Fruit fly (Drosophila melanogaster) whole organism, embryonic: ENCODE results near the gene dib.

Source experiments
- Abd-B ChIP-seq: fragments of 200-800 bp; sonication (Bioruptor generic); optimal IDR thresholded peaks from 2 replicates; lab custom pipeline; 2018; ENCODE audit warnings: missing biosample characterization, mild to moderate bottlenecking, missing genetic modification characterization, moderate library complexity
- Atf6 ChIP-seq: fragments of 200-800 bp; sonication (Bioruptor generic); IDR thresholded peaks from 2 replicates; pipeline ENCODE4 v1.3.6; 2022; ENCODE audit warnings: missing biosample characterization, missing genetic modification characterization
- CG10565 ChIP-seq: fragments of 200-800 bp; sonication (Bioruptor generic); optimal IDR thresholded peaks from 3 replicates; lab custom pipeline; 2016; ENCODE audit warnings: missing biosample characterization, mild to moderate bottlenecking, missing genetic modification characterization
- CG11085 ChIP-seq: fragments of 200-800 bp; sonication (Bioruptor generic); IDR thresholded peaks from 2 replicates; pipeline ENCODE4 v1.3.6; 2022; ENCODE audit warnings: missing biosample characterization, missing genetic modification characterization
- CG12659 ChIP-seq: fragments of 200-800 bp; sonication (Bioruptor generic); optimal IDR thresholded peaks from 3 replicates; lab custom pipeline; 2017; ENCODE audit warnings: mild to moderate bottlenecking, missing biosample characterization, missing genetic modification reagents, missing genetic modification characterization
- CG12744 ChIP-seq: fragments of 200-800 bp; sonication (Bioruptor generic); optimal IDR thresholded peaks from 2 replicates; lab custom pipeline; 2016; ENCODE audit warnings: missing biosample characterization, missing genetic modification characterization
- CG14050 ChIP-seq: fragments of 200-800 bp; sonication (Bioruptor generic); IDR thresholded peaks from 3 replicates; pipeline ENCODE4 v1.3.6; 2022; ENCODE audit warnings: missing biosample characterization, missing genetic modification characterization
- CG14667 ChIP-seq: fragments of 200-800 bp; sonication (Bioruptor generic); IDR thresholded peaks from 2 replicates; pipeline ENCODE4 v1.3.6; 2022; ENCODE audit warnings: missing biosample characterization, missing genetic modification characterization
- CG15479 ChIP-seq: fragments of 200-800 bp; sonication (Bioruptor generic); optimal IDR thresholded peaks from 3 replicates; lab custom pipeline; 2019; ENCODE audit warnings: missing biosample characterization, mild to moderate bottlenecking, missing genetic modification characterization, moderate library complexity
- CG15514 ChIP-seq: fragments of 200-800 bp; sonication (Bioruptor generic); optimal IDR thresholded peaks from 3 replicates; lab custom pipeline; 2017; ENCODE audit warnings: missing biosample characterization, missing genetic modification characterization, mild to moderate bottlenecking, moderate library complexity, missing genetic modification reagents
- CG1792 ChIP-seq: fragments of 200-800 bp; sonication (Bioruptor generic); optimal IDR thresholded peaks from 2 replicates; lab custom pipeline; 2016; ENCODE audit warnings: missing biosample characterization, missing genetic modification characterization
- CG2678 ChIP-seq: fragments of 200-800 bp; sonication (Bioruptor generic); optimal IDR thresholded peaks from 3 replicates; lab custom pipeline; 2019; ENCODE audit warnings: missing biosample characterization, mild to moderate bottlenecking, missing genetic modification characterization, moderate library complexity
- CG4707 ChIP-seq: fragments of 200-800 bp; sonication (Bioruptor generic); optimal IDR thresholded peaks from 2 replicates; lab custom pipeline; 2018; ENCODE audit warnings: missing biosample characterization, mild to moderate bottlenecking, missing genetic modification characterization, moderate library complexity
- CG4820 ChIP-seq: fragments of 200-800 bp; sonication (Bioruptor generic); optimal IDR thresholded peaks from 3 replicates; lab custom pipeline; 2016; ENCODE audit warnings: missing biosample characterization, missing genetic modification characterization
- CG4854 ChIP-seq: fragments of 200-800 bp; sonication (Bioruptor generic); optimal IDR thresholded peaks from 2 replicates; lab custom pipeline; 2016; ENCODE audit warnings: missing biosample characterization, missing genetic modification characterization, inconsistent platforms
- CG6765 ChIP-seq: fragments of 200-800 bp; sonication (Bioruptor generic); optimal IDR thresholded peaks from 3 replicates; lab custom pipeline; 2017; ENCODE audit warnings: missing biosample characterization, mild to moderate bottlenecking, missing genetic modification characterization
- CG6813 ChIP-seq: fragments of 200-800 bp; sonication (Bioruptor generic); optimal IDR thresholded peaks from 2 replicates; lab custom pipeline; 2017; ENCODE audit warnings: missing biosample characterization, missing genetic modification characterization, mild to moderate bottlenecking, moderate library complexity, missing genetic modification reagents
- CG7372 ChIP-seq: fragments of 200-800 bp; sonication (Bioruptor generic); IDR thresholded peaks from 2 replicates; pipeline ENCODE4 v1.3.6; 2022; ENCODE audit warnings: missing biosample characterization, missing genetic modification characterization
- CG7556 ChIP-seq: fragments of 200-800 bp; sonication (Bioruptor generic); optimal IDR thresholded peaks from 2 replicates; lab custom pipeline; 2017; ENCODE audit warnings: missing biosample characterization, mild to moderate bottlenecking, missing genetic modification characterization
- CG7745 ChIP-seq: fragments of 200-800 bp; sonication (Bioruptor generic); optimal IDR thresholded peaks from 2 replicates; lab custom pipeline; 2018; ENCODE audit warnings: missing biosample characterization, mild to moderate bottlenecking, missing genetic modification characterization, moderate library complexity
- CHES-1-like ChIP-seq: fragments of 200-800 bp; sonication (Bioruptor generic); optimal IDR thresholded peaks from 2 replicates; lab custom pipeline; 2016; ENCODE audit warnings: missing biosample characterization, missing genetic modification characterization
- HLH54F ChIP-seq: fragments of 200-800 bp; sonication (Bioruptor generic); optimal IDR thresholded peaks from 3 replicates; lab custom pipeline; 2016; ENCODE audit warnings: missing biosample characterization, missing genetic modification characterization
- Hr3 ChIP-seq: fragments of 200-800 bp; sonication (Bioruptor generic); optimal IDR thresholded peaks from 3 replicates; lab custom pipeline; 2016; ENCODE audit warnings: missing biosample characterization, missing genetic modification characterization
- MBD-R2 ChIP-seq: fragments of 200-800 bp; sonication (Bioruptor generic); IDR thresholded peaks from 2 replicates; pipeline ENCODE4 v1.3.6; 2022; ENCODE audit warnings: missing biosample characterization, missing genetic modification characterization
- MESR4 ChIP-seq: fragments of 200-800 bp; sonication (Bioruptor generic); optimal IDR thresholded peaks from 2 replicates; lab custom pipeline; 2018; ENCODE audit warnings: missing biosample characterization, mild to moderate bottlenecking, missing genetic modification characterization, moderate library complexity
- Med ChIP-seq: fragments of 200-800 bp; sonication (Bioruptor generic); peaks from one replicate; lab custom pipeline; 2016; ENCODE audit warnings: missing biosample characterization, missing genetic modification characterization, mild to moderate bottlenecking, inconsistent platforms, moderate library complexity
- Meics ChIP-seq: fragments of 200-800 bp; sonication (Bioruptor generic); optimal IDR thresholded peaks from 2 replicates; lab custom pipeline; 2017; ENCODE audit warnings: missing biosample characterization, mild to moderate bottlenecking, missing genetic modification characterization
- Rfx ChIP-seq: fragments of 200-800 bp; sonication (Bioruptor generic); IDR thresholded peaks from 2 replicates; pipeline ENCODE4 v1.3.6; 2022; ENCODE audit warnings: missing biosample characterization, missing genetic modification characterization
- Taf1 ChIP-seq: fragments of 200-800 bp; sonication (Bioruptor generic); IDR thresholded peaks from 2 replicates; pipeline ENCODE4 v1.3.6; 2022; ENCODE audit warnings: missing biosample characterization, missing genetic modification characterization
- az2 ChIP-seq: fragments of 200-800 bp; sonication (Bioruptor generic); optimal IDR thresholded peaks from 3 replicates; lab custom pipeline; 2016; ENCODE audit warnings: missing biosample characterization, missing genetic modification characterization
- bsh ChIP-seq, 2 experiments: fragments of 200-800 bp; sonication (Bioruptor generic); optimal IDR thresholded peaks; 2 replicates each; lab custom pipeline; 2017 to 2018; ENCODE audit warnings: mild to moderate bottlenecking in 2 of 2, missing biosample characterization in 2 of 2, missing genetic modification characterization in 2 of 2, moderate library complexity in 1 of 2
- chif ChIP-seq, 2 experiments: fragments of 200-800 bp; sonication (Bioruptor generic); optimal IDR thresholded peaks; 3 replicates each; lab custom pipeline; 2016; ENCODE audit warnings: missing biosample characterization in 2 of 2, missing genetic modification characterization in 2 of 2
- croc ChIP-seq: fragments of 200-800 bp; sonication (Bioruptor generic); conservative IDR thresholded peaks from 3 replicates; pipeline ENCODE4 v1.3.6; 2022; ENCODE audit warnings: missing biosample characterization, missing genetic modification characterization
- dati ChIP-seq: fragments of 200-800 bp; sonication (Bioruptor generic); IDR thresholded peaks from 2 replicates; pipeline ENCODE4 v1.3.6; 2022; ENCODE audit warnings: missing biosample characterization, missing genetic modification characterization
- fd64A ChIP-seq: fragments of 200-800 bp; sonication (Bioruptor generic); optimal IDR thresholded peaks from 3 replicates; lab custom pipeline; 2018; ENCODE audit warnings: missing biosample characterization, mild to moderate bottlenecking, missing genetic modification characterization
- gce ChIP-seq: fragments of 200-800 bp; sonication (Bioruptor generic); IDR thresholded peaks from 3 replicates; pipeline ENCODE4 v1.3.6; 2022; ENCODE audit warnings: missing biosample characterization, missing genetic modification characterization
- gem ChIP-seq: fragments of 200-800 bp; sonication (Bioruptor generic); optimal IDR thresholded peaks from 2 replicates; lab custom pipeline; 2019; ENCODE audit warnings: missing biosample characterization, mild to moderate bottlenecking, missing genetic modification characterization, moderate library complexity
- hkb ChIP-seq, 2 experiments: fragments of 200-800 bp in 1 of 2; fragments of >200 bp in 1 of 2; sonication (Bioruptor generic) in 1 of 2; IDR thresholded peaks in 1 of 2; optimal IDR thresholded peaks in 1 of 2; 2 replicates each; pipeline versions ENCODE4 v1.3.6 to Lab custom; 2017 to 2022; ENCODE audit warnings: missing biosample characterization in 1 of 2, missing genetic modification characterization in 1 of 2
- jing ChIP-seq: fragments of 200-800 bp; sonication (Bioruptor generic); optimal IDR thresholded peaks from 2 replicates; lab custom pipeline; 2018; ENCODE audit warnings: missing biosample characterization, mild to moderate bottlenecking, missing genetic modification characterization
- luna ChIP-seq: fragments of 200-800 bp; sonication (Bioruptor generic); optimal IDR thresholded peaks from 2 replicates; lab custom pipeline; 2016; ENCODE audit warnings: missing biosample characterization, missing genetic modification characterization
- oc ChIP-seq: fragments of 200-800 bp; sonication (Bioruptor generic); optimal IDR thresholded peaks from 2 replicates; lab custom pipeline; 2018; ENCODE audit warnings: missing biosample characterization, mild to moderate bottlenecking, missing genetic modification characterization, moderate library complexity
- odd ChIP-seq: fragments of 200-800 bp; sonication (Bioruptor generic); optimal IDR thresholded peaks from 2 replicates; lab custom pipeline; 2017; ENCODE audit warnings: missing biosample characterization, mild to moderate bottlenecking, missing genetic modification characterization
- pb ChIP-seq: fragments of 200-800 bp; sonication (Bioruptor generic); optimal IDR thresholded peaks from 3 replicates; lab custom pipeline; 2016; ENCODE audit warnings: missing biosample characterization, missing genetic modification characterization
- prd ChIP-seq, 3 experiments: fragments of >200 bp in 2 of 3; fragments of 200-800 bp in 1 of 3; sonication (Bioruptor generic) in 1 of 3; optimal IDR thresholded peaks in 2 of 3; IDR thresholded peaks in 1 of 3; 2 replicates in 2 of 3; 3 replicates in 1 of 3; pipeline versions ENCODE4 v1.3.6 to Lab custom; 2017 to 2022; ENCODE audit warnings: missing biosample characterization in 1 of 3, missing genetic modification characterization in 1 of 3
- pzg ChIP-seq: fragments of 200-800 bp; sonication (Bioruptor generic); optimal IDR thresholded peaks from 3 replicates; lab custom pipeline; 2018; ENCODE audit warnings: missing biosample characterization, mild to moderate bottlenecking, missing genetic modification characterization, moderate library complexity
- row ChIP-seq: fragments of 200-800 bp; sonication (Bioruptor generic); IDR thresholded peaks from 3 replicates; pipeline ENCODE4 v1.3.6; 2022; ENCODE audit warnings: missing biosample characterization, missing genetic modification characterization
- run ChIP-seq: fragments of 200-800 bp; sonication (Bioruptor generic); optimal IDR thresholded peaks from 3 replicates; lab custom pipeline; 2018; ENCODE audit warnings: missing biosample characterization, mild to moderate bottlenecking, missing genetic modification characterization
- sim ChIP-seq: fragments of 200-800 bp; sonication (Bioruptor generic); IDR thresholded peaks from 2 replicates; pipeline ENCODE4 v1.3.6; 2022; ENCODE audit warnings: missing biosample characterization, missing genetic modification characterization
- unpg ChIP-seq: fragments of 200-800 bp; sonication (Bioruptor generic); optimal IDR thresholded peaks from 3 replicates; lab custom pipeline; 2018; ENCODE audit warnings: missing biosample characterization, mild to moderate bottlenecking, missing genetic modification characterization, moderate library complexity
- zen2 ChIP-seq: fragments of 200-800 bp; sonication (Bioruptor generic); IDR thresholded peaks from 3 replicates; pipeline ENCODE4 v1.3.6; 2022; ENCODE audit warnings: missing biosample characterization, missing genetic modification characterization; ENCODE audit not compliant: partially characterized antibody

Gene dib

DNA sequence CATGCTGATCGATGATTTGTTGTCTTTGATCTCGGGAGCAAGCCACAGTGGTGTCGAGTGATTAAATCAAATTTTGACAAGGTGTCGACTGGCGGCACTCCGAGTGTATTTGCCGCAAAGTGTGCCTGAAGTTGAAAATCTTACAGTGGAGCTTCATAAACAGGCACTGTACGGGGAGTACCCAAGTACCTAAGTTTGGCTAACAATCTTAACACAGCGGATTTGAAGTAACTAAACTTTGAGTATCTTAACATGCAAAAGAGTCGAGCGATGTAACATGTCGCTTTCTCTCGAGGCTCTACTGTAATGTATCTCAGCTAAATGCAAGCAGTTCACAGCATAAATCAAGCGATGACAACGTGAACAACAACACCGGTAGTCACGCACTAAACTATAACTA is 45.3 kb upstream of the dib start (continued):
- TF ChIP-seq HLH54F (GFP tag; lab: Kevin White, UChicago), result no peak
- peak in 1 of 2 experiments; percentile 87 for TF ChIP-seq bsh (GFP tag; optimal IDR thresholded peaks at IDR 0.05; lab: Kevin White, UChicago)
- no peak for TF ChIP-seq MESR4 (GFP tag; lab: Kevin White, UChicago)
- TF ChIP-seq Rfx (GFP tag; lab: Robert Waterston, UW), result no peak
- TF ChIP-seq CG7556, result peak; percentile 27
- no peak for TF ChIP-seq hkb (optimal IDR thresholded peaks at IDR 0.05; lab: Kevin White, UChicago)
- peak; percentile 65 for TF ChIP-seq hkb (GFP tag; IDR thresholded peaks at IDR 0.05; lab: Robert Waterston, UW)
- peak; percentile 43 for TF ChIP-seq Hr3 (GFP tag; lab: Kevin White, UChicago)
- no peak for TF ChIP-seq CG12744 (GFP tag; lab: Kevin White, UChicago)
- TF ChIP-seq jing (GFP tag; lab: Kevin White, UChicago), result peak; percentile 76
- no peak for TF ChIP-seq CG10565 (GFP tag; lab: Kevin White, UChicago)
- no peak for TF ChIP-seq Atf6 (GFP tag; lab: Robert Waterston, UW)
- TF ChIP-seq CG1792, result no peak
- TF ChIP-seq odd, result no peak
- peak; percentile 70 for TF ChIP-seq Abd-B (GFP tag; lab: Kevin White, UChicago)
- TF ChIP-seq Taf1 (GFP tag; lab: Robert Waterston, UW), result no peak
- no peak for TF ChIP-seq prd (optimal IDR thresholded peaks at IDR 0.05; lab: Kevin White, UChicago)
- TF ChIP-seq prd (GFP tag; IDR thresholded peaks at IDR 0.05; lab: Robert Waterston, UW), result peak; percentile 92
- peak; percentile 75 for TF ChIP-seq az2 (GFP tag; lab: Kevin White, UChicago)
- no peak for TF ChIP-seq gce (GFP tag; lab: Robert Waterston, UW)
- peak; percentile 51 for TF ChIP-seq CG6813 (GFP tag; lab: Kevin White, UChicago)
- 0 out of 2 replicates have a peak, but pooled peaks have one; percentile 17 for TF ChIP-seq sim (GFP tag; lab: Robert Waterston, UW)
- TF ChIP-seq MBD-R2 (GFP tag; lab: Robert Waterston, UW), result 0 out of 2 replicates have a peak, but pooled peaks have one; percentile 18
- TF ChIP-seq CG4820 (GFP tag; lab: Kevin White, UChicago), result peak; percentile 66
- no peak for TF ChIP-seq zen2 (GFP tag; lab: Robert Waterston, UW)
- peak; percentile 63 for TF ChIP-seq CG4707 (GFP tag; lab: Kevin White, UChicago)
- TF ChIP-seq CG7372 (GFP tag; lab: Robert Waterston, UW), result no peak
- no peak for TF ChIP-seq CG15479 (GFP tag; lab: Kevin White, UChicago)
- peak; percentile 90 for TF ChIP-seq Med (GFP tag; lab: Kevin White, UChicago)
- no peak for TF ChIP-seq CG15514 (GFP tag; lab: Kevin White, UChicago)
- peak; percentile 19 to 85 for TF ChIP-seq chif (GFP tag; optimal IDR thresholded peaks at IDR 0.05; lab: Kevin White, UChicago)
- TF ChIP-seq CG14050, result no peak
- peak; percentile 59 for TF ChIP-seq CG2678
- peak; percentile 52; the same call in 1 of the 2 replicates for TF ChIP-seq CG14667 (GFP tag; lab: Robert Waterston, UW)
- no peak for TF ChIP-seq CG4854 (GFP tag; lab: Kevin White, UChicago)
- no peak for TF ChIP-seq luna (GFP tag; lab: Kevin White, UChicago)
- TF ChIP-seq CG11085 (GFP tag; lab: Robert Waterston, UW), result no peak
- no peak for TF ChIP-seq CG6765 (GFP tag; lab: Kevin White, UChicago)
- peak; percentile 16 for TF ChIP-seq pb (GFP tag; lab: Kevin White, UChicago)
- peak; percentile 72 for TF ChIP-seq gem (tag; lab: Kevin White, UChicago)
- no peak for TF ChIP-seq CG7745
- no peak for TF ChIP-seq pzg (GFP tag; lab: Kevin White, UChicago)
- no peak for TF ChIP-seq oc
- TF ChIP-seq CHES-1-like (GFP tag; lab: Kevin White, UChicago), result no peak
- peak; percentile 71 for TF ChIP-seq fd64A
- peak; percentile 73 for TF ChIP-seq unpg (GFP tag; lab: Kevin White, UChicago)
- TF ChIP-seq row, result peak; percentile 74
- peak; percentile 11 for TF ChIP-seq CG12659 (GFP tag; lab: Kevin White, UChicago)
- TF ChIP-seq dati (GFP tag; lab: Robert Waterston, UW), result peak; percentile 70
- no peak for TF ChIP-seq Meics (GFP tag; lab: Kevin White, UChicago)
- TF ChIP-seq croc, result peak; percentile 73
- no peak for TF ChIP-seq run
